Fruit fly (Drosophila melanogaster) whole organism, wandering third instar larva: ENCODE data around the gene barc.
A peak's percentile ranks its signal among the peaks of the same experiment; 100 is the strongest.

ENCODE experiments used
- CG32264 ChIP-seq: fragments of 200-800 bp; sonication (Bioruptor generic); optimal IDR thresholded peaks from 2 replicates; lab custom pipeline; 2016; ENCODE audit warnings: missing biosample characterization, missing genetic modification characterization
- Hr78 ChIP-seq: fragments of >200 bp; optimal IDR thresholded peaks from 2 replicates; lab custom pipeline; 2017; ENCODE audit warnings: missing biosample characterization, missing genetic modification characterization
- Hr83 ChIP-seq: fragments of 200-300 bp; sonication (Bioruptor generic); optimal IDR thresholded peaks from 2 replicates; lab custom pipeline; 2016; ENCODE audit warnings: missing biosample characterization, mild to moderate bottlenecking, missing genetic modification characterization, moderate library complexity; ENCODE audit not compliant: poor library complexity, severe bottlenecking
- Jra ChIP-seq: sonication (Bioruptor generic); optimal IDR thresholded peaks from 2 replicates; lab custom pipeline; 2016; ENCODE audit warnings: missing biosample characterization, missing genetic modification characterization
- dsf ChIP-seq: sonication (Bioruptor generic); optimal IDR thresholded peaks from 2 replicates; lab custom pipeline; 2016; ENCODE audit warnings: missing biosample characterization, missing genetic modification characterization, borderline replicate concordance
- h ChIP-seq: fragments of 200-800 bp; sonication (Bioruptor generic); optimal IDR thresholded peaks from 3 replicates; lab custom pipeline; 2016; ENCODE audit warnings: missing biosample characterization, mild to moderate bottlenecking, missing genetic modification characterization
- pan ChIP-seq: fragments of >200 bp; optimal IDR thresholded peaks from 2 replicates; lab custom pipeline; 2017
- sv ChIP-seq: fragments of 200-800 bp; sonication (Bioruptor generic); optimal IDR thresholded peaks from 3 replicates; lab custom pipeline; 2016; ENCODE audit warnings: missing biosample characterization, missing genetic modification characterization
- tai ChIP-seq: sonication (Bioruptor generic); optimal IDR thresholded peaks from 2 replicates; lab custom pipeline; 2016; ENCODE audit warnings: missing biosample characterization, missing genetic modification characterization

DNA sequence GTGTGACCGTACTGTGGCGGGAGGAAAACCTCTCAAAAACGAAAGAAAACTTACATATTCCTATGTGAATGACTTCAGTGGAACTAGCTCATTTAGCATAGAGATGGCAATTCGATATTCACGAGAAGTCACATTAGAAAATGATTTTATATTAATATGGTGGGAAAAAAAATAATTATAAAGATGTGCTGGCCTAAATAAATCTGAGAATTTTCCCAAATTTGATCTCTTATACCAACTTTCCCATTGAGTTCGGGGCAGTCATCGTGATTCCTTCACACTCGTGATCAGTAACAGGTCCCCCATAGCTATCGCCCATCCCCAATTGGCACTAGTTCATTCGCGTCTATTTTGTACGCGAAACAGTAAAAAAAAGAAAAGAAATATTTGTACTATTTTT, at the start of gene barc, which contains the start of gene Aef1:
- TF ChIP-seq Jra (GFP tag; lab: Kevin White, UChicago) (no peak), pan (no peak), h (GFP tag; lab: Kevin White, UChicago) (peak; percentile 90), tai (GFP tag; lab: Kevin White, UChicago) (no peak), Hr78 (no peak), sv (GFP tag; lab: Kevin White, UChicago) (peak; percentile 79), Hr83 (GFP tag; lab: Kevin White, UChicago) (peak; percentile 35), CG32264 (GFP tag; lab: Kevin White, UChicago) (peak; percentile 26), dsf (peak; percentile 36)
